Worm (Caenorhabditis elegans): ENCODE measurements around the gene C40A11.6.

- TF ChIP-seq nhr-11 (tag; optimal IDR thresholded peaks at IDR 0.05) (no peak), ztf-4 (tag; optimal IDR thresholded peaks at IDR 0.05) (no peak), nhr-129 (tag; optimal IDR thresholded peaks at IDR 0.05) (no peak), mbf-1 (tag; optimal IDR thresholded peaks at IDR 0.05) (no peak), lin-39 (tag; optimal IDR thresholded peaks at IDR 0.05) (no peak), lsy-2 (tag; optimal IDR thresholded peaks at IDR 0.05) (no peak), unc-39 (tag; optimal IDR thresholded peaks at IDR 0.05) (no peak), blmp-1 (tag; optimal IDR thresholded peaks at IDR 0.05; ENCODE audit: insufficient read depth) (no peak), unc-62 (GFP tag; optimal IDR thresholded peaks at IDR 0.05) (no peak), nhr-25 (tag; optimal IDR thresholded peaks at IDR 0.05) (no peak), ceh-82 (tag; optimal IDR thresholded peaks at IDR 0.05) (no peak), elt-1 (tag; optimal IDR thresholded peaks at IDR 0.05) (no peak)
Observed at ce11 chrII:2130770-2131169, 14.7 kb downstream of the C40A11.6 start, which contains the start of gene sdz-28.

All from whole organism, L2 larva.